Worm (Caenorhabditis elegans) whole organism, mixed stage, embryonic: Measurements from ENCODE around the gene osgn-1.

Source experiments
- ces-1 ChIP-seq: fragments of 150-350 bp; optimal IDR thresholded peaks from 2 replicates; lab custom pipeline; 2014; ENCODE audit warnings: missing biosample characterization, missing genetic modification reagents, missing genetic modification characterization
- drap-1 ChIP-seq: fragments of 200-800 bp; sonication (Bioruptor generic); optimal IDR thresholded peaks from 3 replicates; lab custom pipeline; 2018; ENCODE audit warnings: mild to moderate bottlenecking, missing genetic modification characterization, missing compliant biosample characterization
- elt-3 ChIP-seq: fragments of 150-350 bp; optimal IDR thresholded peaks from 2 replicates; lab custom pipeline; 2014; ENCODE audit warnings: missing biosample characterization, missing genetic modification characterization
- lsy-2 ChIP-seq: fragments of 150-350 bp; optimal IDR thresholded peaks from 2 replicates; lab custom pipeline; 2014; ENCODE audit warnings: missing biosample characterization, missing genetic modification characterization
- nhr-12 ChIP-seq: fragments of 150-350 bp; optimal IDR thresholded peaks from 2 replicates; lab custom pipeline; 2014; ENCODE audit warnings: missing biosample characterization, missing genetic modification characterization
- nhr-237 ChIP-seq: fragments of 150-350 bp; optimal IDR thresholded peaks from 2 replicates; lab custom pipeline; 2014; ENCODE audit warnings: missing biosample characterization, missing genetic modification characterization
- nhr-28 ChIP-seq: fragments of 150-350 bp; optimal IDR thresholded peaks from 2 replicates; lab custom pipeline; 2014; ENCODE audit warnings: missing biosample characterization, missing genetic modification characterization
- pha-4 ChIP-seq: fragments of 150-350 bp; optimal IDR thresholded peaks from 2 replicates; lab custom pipeline; 2018; ENCODE audit warnings: missing biosample characterization, missing genetic modification reagents, missing genetic modification characterization
- unc-62 ChIP-seq: fragments of 150-350 bp; optimal IDR thresholded peaks from 2 replicates; lab custom pipeline; 2014; ENCODE audit warnings: missing biosample characterization, missing genetic modification reagents, missing genetic modification characterization
- zip-8 ChIP-seq: fragments of 150-350 bp; optimal IDR thresholded peaks from 2 replicates; lab custom pipeline; 2014; ENCODE audit warnings: missing biosample characterization, missing genetic modification characterization
- ztf-11 ChIP-seq: fragments of 150-350 bp; optimal IDR thresholded peaks from 2 replicates; lab custom pipeline; 2014; ENCODE audit warnings: missing biosample characterization, missing genetic modification characterization

DNA sequence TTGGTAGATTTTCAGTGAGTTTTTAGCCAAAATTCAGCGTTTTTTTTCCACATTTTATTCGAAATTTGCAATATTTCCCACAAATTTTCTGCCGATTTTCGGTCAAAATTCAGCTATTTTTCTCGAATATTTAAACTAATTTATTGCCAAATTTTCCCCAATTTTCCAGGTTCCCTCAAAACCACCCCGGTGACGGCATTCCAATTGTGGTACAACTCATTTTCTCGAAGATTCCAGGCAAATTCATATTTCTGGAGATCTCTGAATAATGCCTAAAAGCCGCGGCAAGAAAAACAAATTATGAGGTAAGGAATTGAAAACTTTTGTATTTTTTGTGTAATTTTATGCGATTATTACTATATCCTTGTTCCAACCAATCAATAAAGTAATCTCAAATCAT, at the start of gene osgn-1:
- TF ChIP-seq ces-1 (no peak), elt-3 (tag; lab: Kevin White, UChicago) (no peak), ztf-11 (tag; lab: Kevin White, UChicago) (no peak), lsy-2 (tag; lab: Kevin White, UChicago) (no peak), zip-8 (tag; lab: Kevin White, UChicago) (no peak), pha-4 (tag; lab: Kevin White, UChicago) (no peak), nhr-12 (no peak), nhr-28 (tag; lab: Kevin White, UChicago) (no peak), drap-1 (no peak), unc-62 (GFP tag; lab: Kevin White, UChicago) (no peak), nhr-237 (no peak)
